Fruit fly (Drosophila melanogaster) whole organism, pupa: Measurements from ENCODE around the gene CG7806.

Experiments
- CG10348 ChIP-seq: fragments of 200-800 bp; sonication (Bioruptor generic); IDR thresholded peaks from 2 replicates; pipeline ENCODE4 v1.3.6; 2022; ENCODE audit warnings: missing biosample characterization, missing genetic modification characterization
- CG12605 ChIP-seq: fragments of 200-800 bp; sonication (Bioruptor generic); IDR thresholded peaks from 2 replicates; pipeline ENCODE4 v1.3.6; 2022; ENCODE audit warnings: missing biosample characterization, missing genetic modification characterization
- CG13204 ChIP-seq: fragments of 200-800 bp; sonication (Bioruptor generic); optimal IDR thresholded peaks from 2 replicates; lab custom pipeline; 2018; ENCODE audit warnings: missing biosample characterization, mild to moderate bottlenecking, missing genetic modification characterization, moderate library complexity
- CG14655 ChIP-seq: fragments of 200-800 bp; sonication (Bioruptor generic); optimal IDR thresholded peaks from 3 replicates; lab custom pipeline; 2017; ENCODE audit warnings: mild to moderate bottlenecking, missing biosample characterization, missing genetic modification reagents, missing genetic modification characterization
- CG15710 ChIP-seq: fragments of 200-800 bp; sonication (Bioruptor generic); optimal IDR thresholded peaks from 2 replicates; lab custom pipeline; 2018; ENCODE audit warnings: missing biosample characterization, mild to moderate bottlenecking, missing genetic modification characterization, moderate library complexity
- CG17806 ChIP-seq: fragments of 200-800 bp; sonication (Bioruptor generic); optimal IDR thresholded peaks from 2 replicates; lab custom pipeline; 2018; ENCODE audit warnings: missing biosample characterization, mild to moderate bottlenecking, missing genetic modification characterization, moderate library complexity
- CG32121 ChIP-seq: fragments of 200-800 bp; sonication (Bioruptor generic); IDR thresholded peaks from 2 replicates; pipeline ENCODE4 v1.3.6; 2022; ENCODE audit warnings: missing biosample characterization, missing genetic modification characterization
- CG34367 ChIP-seq: fragments of 200-800 bp; sonication (Bioruptor generic); optimal IDR thresholded peaks from 2 replicates; lab custom pipeline; 2018; ENCODE audit warnings: missing biosample characterization, mild to moderate bottlenecking, missing genetic modification characterization
- CG4496 ChIP-seq: fragments of 200-800 bp; sonication (Bioruptor generic); IDR thresholded peaks from 3 replicates; pipeline ENCODE4 v1.3.6; 2022; ENCODE audit warnings: missing biosample characterization, missing genetic modification characterization
- CG8159 ChIP-seq: fragments of 200-800 bp; sonication (Bioruptor generic); optimal IDR thresholded peaks from 3 replicates; lab custom pipeline; 2018; ENCODE audit warnings: missing biosample characterization, mild to moderate bottlenecking, missing genetic modification characterization, moderate library complexity
- CG8301 ChIP-seq: fragments of 200-800 bp; sonication (Bioruptor generic); optimal IDR thresholded peaks from 2 replicates; lab custom pipeline; 2018; ENCODE audit warnings: missing biosample characterization, mild to moderate bottlenecking, missing genetic modification characterization
- CG9948 ChIP-seq: fragments of 200-800 bp; sonication (Bioruptor generic); optimal IDR thresholded peaks from 2 replicates; lab custom pipeline; 2018; ENCODE audit warnings: missing biosample characterization, mild to moderate bottlenecking, missing genetic modification characterization, moderate library complexity
- D1 ChIP-seq: fragments of 200-800 bp; sonication (Bioruptor generic); optimal IDR thresholded peaks from 2 replicates; lab custom pipeline; 2018; ENCODE audit warnings: missing biosample characterization, mild to moderate bottlenecking, missing genetic modification characterization, moderate library complexity
- EcR ChIP-seq: fragments of 200-800 bp; sonication (Bioruptor generic); optimal IDR thresholded peaks from 3 replicates; lab custom pipeline; 2019; ENCODE audit warnings: missing biosample characterization, missing genetic modification characterization, mild to moderate bottlenecking, moderate library complexity, missing genetic modification reagents
- Ets98B ChIP-seq: fragments of 200-800 bp; sonication (Bioruptor generic); IDR thresholded peaks from 2 replicates; pipeline ENCODE4 v1.3.6; 2022; ENCODE audit warnings: missing biosample characterization, missing genetic modification characterization
- Pif1A ChIP-seq: fragments of 200-800 bp; sonication (Bioruptor generic); optimal IDR thresholded peaks from 3 replicates; lab custom pipeline; 2016; ENCODE audit warnings: missing biosample characterization, missing genetic modification characterization
- Pif1B ChIP-seq: fragments of 200-800 bp; sonication (Bioruptor generic); optimal IDR thresholded peaks from 3 replicates; lab custom pipeline; 2016; ENCODE audit warnings: missing biosample characterization, missing genetic modification characterization
- Snoo ChIP-seq: fragments of 200-800 bp; sonication (Bioruptor generic); optimal IDR thresholded peaks from 3 replicates; lab custom pipeline; 2017; ENCODE audit warnings: missing biosample characterization, mild to moderate bottlenecking, missing genetic modification characterization, inconsistent platforms
- fd96Ca ChIP-seq: fragments of 200-800 bp; sonication (Bioruptor generic); IDR thresholded peaks from 3 replicates; pipeline ENCODE4 v1.3.6; 2022; ENCODE audit warnings: missing biosample characterization, missing genetic modification characterization
- gl ChIP-seq: fragments of 200-800 bp; sonication (Bioruptor generic); optimal IDR thresholded peaks from 2 replicates; lab custom pipeline; 2018; ENCODE audit warnings: missing biosample characterization, mild to moderate bottlenecking, missing genetic modification characterization
- rn ChIP-seq: fragments of 200-800 bp; sonication (Bioruptor generic); IDR thresholded peaks from 2 replicates; pipeline ENCODE4 v1.3.6; 2022; ENCODE audit warnings: missing biosample characterization, missing genetic modification characterization

CG7806 gene

dm6 chr2L:8325150-8325549 is 14.0 kb downstream of the CG7806 start, which contains the start of gene CG7781:
Gene CG7781 (minus strand): TSS chr2L:8325409.
- 0 out of 3 replicates have a peak, but pooled peaks have one; percentile 10 for TF ChIP-seq fd96Ca (GFP tag; lab: Robert Waterston, UW)
- TF ChIP-seq D1 (tag; lab: Kevin White, UChicago): no peak
- no peak for TF ChIP-seq EcR (GFP tag; lab: Kevin White, UChicago)
- TF ChIP-seq CG14655 (GFP tag; lab: Kevin White, UChicago): no peak
- TF ChIP-seq CG13204: no peak
- TF ChIP-seq Pif1A (GFP tag; lab: Kevin White, UChicago): no peak
- peak; percentile 46; the same call in 1 of the 2 replicates for TF ChIP-seq Ets98B
- no peak for TF ChIP-seq Pif1B
- peak; percentile 51; the same call in 2 of the 3 replicates for TF ChIP-seq CG4496 (GFP tag; lab: Robert Waterston, UW)
- 0 out of 2 replicates have a peak, but pooled peaks have one; percentile 28 for TF ChIP-seq CG12605
- TF ChIP-seq Snoo (tag; lab: Kevin White, UChicago): no peak
- TF ChIP-seq, all 21 proteins: peak for 4

- TF ChIP-seq CG34367 (tag; lab: Kevin White, UChicago) (no peak), fd96Ca (GFP tag; lab: Robert Waterston, UW) (no peak), CG17806 (tag; lab: Kevin White, UChicago) (peak; percentile 4), CG10348 (GFP tag; lab: Robert Waterston, UW) (no peak), CG8301 (tag; lab: Kevin White, UChicago) (no peak), CG12605 (peak; percentile 28; the same call in 1 of the 2 replicates), EcR (GFP tag; lab: Kevin White, UChicago) (no peak), CG9948 (tag; lab: Kevin White, UChicago) (peak; percentile 0), CG4496 (GFP tag; lab: Robert Waterston, UW) (0 out of 3 replicates have a peak, but pooled peaks have one; percentile 46), Ets98B (no peak), Pif1A (GFP tag; lab: Kevin White, UChicago) (no peak), rn (GFP tag; lab: Robert Waterston, UW) (no peak), CG8159 (tag; lab: Kevin White, UChicago) (peak; percentile 37), CG15710 (tag; lab: Kevin White, UChicago) (peak; percentile 1), D1 (tag; lab: Kevin White, UChicago) (no peak), CG32121 (0 out of 2 replicates have a peak, but pooled peaks have one; percentile 35)
- TF ChIP-seq, all 21 proteins: peak for 7
Measured at dm6 chr2L:8326414-8327271, 15.4 kb downstream of the CG7806 start.

- TF ChIP-seq D1 (tag; lab: Kevin White, UChicago): no peak
- no peak for TF ChIP-seq EcR (GFP tag; lab: Kevin White, UChicago)
- TF ChIP-seq Pif1A (GFP tag; lab: Kevin White, UChicago): no peak
- no peak for TF ChIP-seq rn (GFP tag; lab: Robert Waterston, UW)
- no peak for TF ChIP-seq CG4496 (GFP tag; lab: Robert Waterston, UW)
- TF ChIP-seq Ets98B: no peak
- no peak for TF ChIP-seq CG17806 (tag; lab: Kevin White, UChicago)
- TF ChIP-seq gl (tag; lab: Kevin White, UChicago): no peak
- no peak for TF ChIP-seq CG13204
- no peak for TF ChIP-seq CG9948 (tag; lab: Kevin White, UChicago)
Measured at dm6 chr2L:8327272-8327555, 16.0 kb downstream of the CG7806 start, which contains the start of gene CG14275. Gene CG14275 (plus strand): TSS chr2L:8327456.

dm6 chr2L:8327783-8328327 is 16.7 kb downstream of the CG7806 start:
- TF ChIP-seq CG8159 (tag; lab: Kevin White, UChicago) (no peak), EcR (GFP tag; lab: Kevin White, UChicago) (no peak), CG34367 (tag; lab: Kevin White, UChicago) (no peak), CG17806 (tag; lab: Kevin White, UChicago) (no peak), CG4496 (GFP tag; lab: Robert Waterston, UW) (no peak), CG10348 (GFP tag; lab: Robert Waterston, UW) (no peak), CG13204 (no peak), Ets98B (no peak), fd96Ca (GFP tag; lab: Robert Waterston, UW) (no peak), Snoo (tag; lab: Kevin White, UChicago) (no peak), Pif1A (GFP tag; lab: Kevin White, UChicago) (no peak), D1 (tag; lab: Kevin White, UChicago) (no peak), CG8301 (tag; lab: Kevin White, UChicago) (no peak), gl (tag; lab: Kevin White, UChicago) (no peak), CG32121 (no peak), CG12605 (no peak)

dm6 chr2L:8328526-8329097 is 17.4 kb downstream of the CG7806 start:
- no peak for TF ChIP-seq CG10348 (GFP tag; lab: Robert Waterston, UW)
- no peak for TF ChIP-seq Ets98B
- no peak for TF ChIP-seq CG17806 (tag; lab: Kevin White, UChicago)
- no peak for TF ChIP-seq CG12605
- TF ChIP-seq rn (GFP tag; lab: Robert Waterston, UW): no peak
- TF ChIP-seq Pif1A (GFP tag; lab: Kevin White, UChicago): no peak
- TF ChIP-seq CG8159 (tag; lab: Kevin White, UChicago): no peak
- TF ChIP-seq CG32121: no peak
- no peak for TF ChIP-seq fd96Ca (GFP tag; lab: Robert Waterston, UW)
- TF ChIP-seq Pif1B: no peak
- TF ChIP-seq Snoo (tag; lab: Kevin White, UChicago): no peak
- no peak for TF ChIP-seq EcR (GFP tag; lab: Kevin White, UChicago)
- TF ChIP-seq CG15710 (tag; lab: Kevin White, UChicago): no peak
- no peak for TF ChIP-seq CG9948 (tag; lab: Kevin White, UChicago)
- TF ChIP-seq, all 21 proteins: peak for 0
